Fruit fly (Drosophila melanogaster) whole organism, embryonic: ENCODE data around the gene Spn38F.

ENCODE experiments used
- CG3163 ChIP-seq: fragments of 200-800 bp; sonication (Bioruptor generic); optimal IDR thresholded peaks from 3 replicates; lab custom pipeline; 2016; ENCODE audit warnings: missing biosample characterization, missing genetic modification characterization
- CG4282 ChIP-seq: fragments of 200-800 bp; sonication (Bioruptor generic); optimal IDR thresholded peaks from 2 replicates; lab custom pipeline; 2016; ENCODE audit warnings: missing biosample characterization, missing genetic modification characterization
- CG5180 ChIP-seq: fragments of 200-800 bp; sonication (Bioruptor generic); optimal IDR thresholded peaks from 3 replicates; lab custom pipeline; 2017; ENCODE audit warnings: missing biosample characterization, missing genetic modification characterization, mild to moderate bottlenecking, moderate library complexity, missing genetic modification reagents
- Dfd ChIP-seq, 2 experiments: fragments of >200 bp; optimal IDR thresholded peaks; 2 replicates each; lab custom pipeline; 2017; ENCODE audit warnings: missing biosample characterization in 2 of 2, missing genetic modification characterization in 2 of 2
- ham ChIP-seq: fragments of 200-800 bp; sonication (Bioruptor generic); IDR thresholded peaks from 2 replicates; pipeline ENCODE4 v1.3.6; 2022; ENCODE audit warnings: missing biosample characterization, missing genetic modification characterization
- pb ChIP-seq: fragments of 200-800 bp; sonication (Bioruptor generic); optimal IDR thresholded peaks from 3 replicates; lab custom pipeline; 2016; ENCODE audit warnings: missing biosample characterization, missing genetic modification characterization
- twi ChIP-seq: fragments of 200-800 bp; optimal IDR thresholded peaks from 2 replicates; lab custom pipeline; 2019; ENCODE audit warnings: missing biosample characterization, mild to moderate bottlenecking, missing genetic modification characterization, moderate library complexity
- zen2 ChIP-seq: fragments of 200-800 bp; sonication (Bioruptor generic); IDR thresholded peaks from 3 replicates; pipeline ENCODE4 v1.3.6; 2022; ENCODE audit warnings: missing biosample characterization, missing genetic modification characterization; ENCODE audit not compliant: partially characterized antibody

DNA sequence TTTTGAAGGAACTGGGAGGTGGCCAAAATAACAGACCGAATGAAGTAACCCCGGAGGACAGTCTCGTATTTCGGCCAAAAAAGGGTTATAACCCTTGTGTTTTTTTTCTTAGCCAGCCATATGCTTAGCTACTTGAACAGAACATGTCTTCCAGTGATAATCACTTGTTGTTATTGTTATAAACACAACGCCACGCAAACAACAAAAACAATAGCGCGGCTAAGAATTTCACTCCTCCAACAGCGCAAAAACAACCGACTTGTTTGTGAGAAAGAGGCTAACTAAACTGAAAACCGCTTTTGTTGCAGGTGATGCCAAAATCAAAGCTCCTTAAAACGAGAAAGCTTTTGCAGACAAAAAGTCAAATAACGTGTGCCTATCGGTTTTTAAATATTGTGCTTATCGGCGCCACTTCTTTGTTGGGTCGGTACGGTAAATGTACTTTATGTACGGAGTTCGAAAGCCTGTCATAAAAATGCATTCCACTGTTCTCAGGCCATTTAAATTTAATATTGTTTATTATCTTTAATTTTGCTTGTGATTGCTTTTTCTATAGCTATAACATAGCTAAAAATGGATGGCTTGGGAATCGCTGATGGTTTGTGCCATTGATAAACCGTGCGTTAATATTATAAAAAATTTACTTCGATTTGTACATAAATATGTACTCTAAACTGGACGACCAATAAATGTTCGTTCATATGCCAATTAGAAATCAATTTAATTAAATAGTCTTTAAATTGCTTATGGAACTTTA is 40.8 kb downstream of the Spn38F start, which contains the start of gene vari:
- TF ChIP-seq CG3163 (no peak), zen2 (GFP tag; lab: Robert Waterston, UW) (no peak), CG5180 (GFP tag; lab: Kevin White, UChicago) (no peak), ham (GFP tag; lab: Robert Waterston, UW) (no peak), twi (tag; lab: Kevin White, UChicago) (no peak), pb (GFP tag; lab: Kevin White, UChicago) (peak; percentile 18), CG4282 (no peak), Dfd (GFP tag; optimal IDR thresholded peaks at IDR 0.05; lab: Kevin White, UChicago) (no peak)
